Worm (Caenorhabditis elegans) whole organism, L2 larva: ENCODE data around the gene F20G2.2.

Source experiments
- C34F6.9 ChIP-seq: fragments of 150-350 bp; optimal IDR thresholded peaks from 2 replicates; lab custom pipeline; 2014; ENCODE audit warnings: missing biosample characterization, missing genetic modification characterization
- F13H6.1 ChIP-seq: sonication (generic microtip); optimal IDR thresholded peaks from 2 replicates; lab custom pipeline; 2016; ENCODE audit warnings: missing genetic modification characterization, missing compliant biosample characterization
- R02D3.7 ChIP-seq: fragments of 150-350 bp; optimal IDR thresholded peaks from 2 replicates; lab custom pipeline; 2014; ENCODE audit warnings: missing biosample characterization, missing genetic modification characterization
- Y55F3AM.14 ChIP-seq: fragments of 200-800 bp; sonication (Bioruptor generic); optimal IDR thresholded peaks from 2 replicates; lab custom pipeline; 2018; ENCODE audit warnings: mild to moderate bottlenecking, missing genetic modification characterization, missing compliant biosample characterization
- alr-1 ChIP-seq: fragments of 150-350 bp; optimal IDR thresholded peaks from 2 replicates; lab custom pipeline; 2014; ENCODE audit warnings: missing biosample characterization, missing genetic modification characterization
- aly-2 ChIP-seq: fragments of 150-350 bp; optimal IDR thresholded peaks from 2 replicates; lab custom pipeline; 2014; ENCODE audit warnings: missing biosample characterization, missing genetic modification characterization
- ama-1 ChIP-seq: fragments of 150-350 bp; optimal IDR thresholded peaks from 2 replicates; lab custom pipeline; 2018; ENCODE audit warnings: inconsistent platforms
- blmp-1 ChIP-seq: sonication (generic microtip); optimal IDR thresholded peaks from 2 replicates; lab custom pipeline; 2017; ENCODE audit warnings: missing genetic modification characterization, mild to moderate bottlenecking, missing compliant biosample characterization, antibody characterized with exemption, moderate library complexity; ENCODE audit not compliant: insufficient read depth
- ceh-16 ChIP-seq: fragments of 150-350 bp; optimal IDR thresholded peaks from 2 replicates; lab custom pipeline; 2014; ENCODE audit warnings: missing biosample characterization, missing genetic modification characterization
- ceh-82 ChIP-seq: fragments of 150-350 bp; optimal IDR thresholded peaks from 2 replicates; lab custom pipeline; 2014; ENCODE audit warnings: missing biosample characterization, missing genetic modification characterization
- crh-2 ChIP-seq: sonication (generic microtip); optimal IDR thresholded peaks from 2 replicates; lab custom pipeline; 2017; ENCODE audit warnings: missing biosample characterization, missing genetic modification characterization
- egl-27 ChIP-seq: sonication (generic microtip); optimal IDR thresholded peaks from 3 replicates; lab custom pipeline; 2017; ENCODE audit warnings: missing biosample characterization, missing genetic modification reagents, missing genetic modification characterization
- elt-1 ChIP-seq: fragments of 150-350 bp; optimal IDR thresholded peaks from 2 replicates; lab custom pipeline; 2014; ENCODE audit warnings: missing biosample characterization, missing genetic modification characterization
- elt-3 ChIP-seq: sonication (generic microtip); optimal IDR thresholded peaks from 2 replicates; lab custom pipeline; 2017; ENCODE audit warnings: missing biosample characterization, missing genetic modification characterization
- fos-1 ChIP-seq: fragments of 150-350 bp; optimal IDR thresholded peaks from 2 replicates; lab custom pipeline; 2014; ENCODE audit warnings: missing biosample characterization, missing genetic modification characterization
- gmeb-1 ChIP-seq: fragments of 150-350 bp; optimal IDR thresholded peaks from 2 replicates; lab custom pipeline; 2014; ENCODE audit warnings: missing biosample characterization, missing genetic modification characterization
- lin-11 ChIP-seq: fragments of 150-350 bp; sonication (generic microtip); optimal IDR thresholded peaks from 2 replicates; lab custom pipeline; 2014; ENCODE audit warnings: missing biosample characterization, missing genetic modification characterization, inconsistent platforms, mixed read lengths
- lin-13 ChIP-seq: fragments of 150-350 bp; optimal IDR thresholded peaks from 2 replicates; lab custom pipeline; 2014; ENCODE audit warnings: missing biosample characterization, missing genetic modification reagents, missing genetic modification characterization
- lin-39 ChIP-seq: fragments of 150-350 bp; optimal IDR thresholded peaks from 2 replicates; lab custom pipeline; 2014; ENCODE audit warnings: missing biosample characterization, missing genetic modification reagents, missing genetic modification characterization
- lsy-2 ChIP-seq, 2 experiments: fragments of 150-350 bp in 1 of 2; sonication (generic microtip) in 1 of 2; optimal IDR thresholded peaks; 2 replicates each; lab custom pipeline; 2014 to 2017; ENCODE audit warnings: missing biosample characterization in 2 of 2, missing genetic modification characterization in 2 of 2
- mab-5 ChIP-seq: fragments of 150-350 bp; optimal IDR thresholded peaks from 2 replicates; lab custom pipeline; 2014; ENCODE audit warnings: missing biosample characterization, missing genetic modification characterization
- mbf-1 ChIP-seq: sonication (generic microtip); optimal IDR thresholded peaks from 2 replicates; lab custom pipeline; 2017; ENCODE audit warnings: missing biosample characterization, missing genetic modification characterization
- mdl-1 ChIP-seq, 2 experiments: fragments of 150-350 bp in 1 of 2; sonication (generic microtip) in 1 of 2; optimal IDR thresholded peaks; 2 replicates each; lab custom pipeline; 2017; ENCODE audit warnings: missing biosample characterization in 2 of 2, missing genetic modification characterization in 2 of 2
- nhr-12 ChIP-seq: fragments of 150-350 bp; optimal IDR thresholded peaks from 2 replicates; lab custom pipeline; 2014; ENCODE audit warnings: missing biosample characterization, missing genetic modification characterization
- nhr-129 ChIP-seq: fragments of 150-350 bp; optimal IDR thresholded peaks from 2 replicates; lab custom pipeline; 2014; ENCODE audit warnings: missing biosample characterization, missing genetic modification characterization
- nhr-21 ChIP-seq: fragments of 150-350 bp; optimal IDR thresholded peaks from 2 replicates; lab custom pipeline; 2014; ENCODE audit warnings: missing biosample characterization, missing genetic modification characterization
- nhr-23 ChIP-seq: fragments of 150-350 bp; optimal IDR thresholded peaks from 2 replicates; lab custom pipeline; 2014; ENCODE audit warnings: missing biosample characterization, missing genetic modification reagents, missing genetic modification characterization
- nhr-237 ChIP-seq: fragments of 150-350 bp; optimal IDR thresholded peaks from 2 replicates; lab custom pipeline; 2014; ENCODE audit warnings: missing biosample characterization, missing genetic modification characterization
- nhr-25 ChIP-seq: fragments of 150-350 bp; sonication (generic microtip); optimal IDR thresholded peaks from 3 replicates; lab custom pipeline; 2014; ENCODE audit warnings: missing biosample characterization, missing genetic modification characterization
- nhr-6 ChIP-seq: fragments of 150-350 bp; optimal IDR thresholded peaks from 2 replicates; lab custom pipeline; 2014; ENCODE audit warnings: missing biosample characterization, missing genetic modification characterization
- nhr-77 ChIP-seq: fragments of 150-350 bp; optimal IDR thresholded peaks from 2 replicates; lab custom pipeline; 2014; ENCODE audit warnings: missing biosample characterization, missing genetic modification characterization
- sem-4 ChIP-seq: fragments of 150-350 bp; optimal IDR thresholded peaks from 2 replicates; lab custom pipeline; 2014; ENCODE audit warnings: missing biosample characterization, missing genetic modification reagents, missing genetic modification characterization
- skn-1 ChIP-seq: sonication (generic microtip); optimal IDR thresholded peaks from 2 replicates; lab custom pipeline; 2017; ENCODE audit warnings: missing biosample characterization, missing genetic modification characterization
- sma-3 ChIP-seq: sonication (generic microtip); optimal IDR thresholded peaks from 2 replicates; lab custom pipeline; 2016; ENCODE audit warnings: missing genetic modification reagents, missing genetic modification characterization, missing compliant biosample characterization
- sma-9 ChIP-seq, 2 experiments: fragments of 150-350 bp in 1 of 2; sonication (generic microtip) in 1 of 2; optimal IDR thresholded peaks; 2 replicates each; lab custom pipeline; 2014 to 2016; ENCODE audit warnings: missing genetic modification characterization in 2 of 2, mild to moderate bottlenecking in 1 of 2, missing biosample characterization in 1 of 2, missing compliant biosample characterization in 1 of 2, missing genetic modification reagents in 1 of 2, moderate library complexity in 1 of 2
- snpc-4 ChIP-seq: fragments of 150-350 bp; optimal IDR thresholded peaks from 2 replicates; lab custom pipeline; 2014; ENCODE audit warnings: missing biosample characterization, missing genetic modification characterization
- unc-55 ChIP-seq: fragments of 150-350 bp; sonication (generic microtip); optimal IDR thresholded peaks from 3 replicates; lab custom pipeline; 2014; ENCODE audit warnings: missing biosample characterization, missing genetic modification reagents, missing genetic modification characterization
- unc-62 ChIP-seq: fragments of 150-350 bp; optimal IDR thresholded peaks from 2 replicates; lab custom pipeline; 2014; ENCODE audit warnings: missing biosample characterization, missing genetic modification reagents, missing genetic modification characterization
- zag-1 ChIP-seq: fragments of 150-350 bp; optimal IDR thresholded peaks from 2 replicates; lab custom pipeline; 2014; ENCODE audit warnings: missing biosample characterization, missing genetic modification characterization
- ztf-1 ChIP-seq: fragments of 200-800 bp; sonication (Bioruptor generic); conservative IDR thresholded peaks from 2 replicates; pipeline ENCODE4 v1.3.6; 2022; ENCODE audit warnings: missing genetic modification characterization, missing compliant biosample characterization
- ztf-11 ChIP-seq: sonication (generic microtip); optimal IDR thresholded peaks from 2 replicates; lab custom pipeline; 2017; ENCODE audit warnings: missing biosample characterization, missing genetic modification characterization
- ztf-4 ChIP-seq: fragments of 150-350 bp; optimal IDR thresholded peaks from 2 replicates; lab custom pipeline; 2014; ENCODE audit warnings: missing biosample characterization, missing genetic modification characterization

F20G2.2 gene

DNA sequence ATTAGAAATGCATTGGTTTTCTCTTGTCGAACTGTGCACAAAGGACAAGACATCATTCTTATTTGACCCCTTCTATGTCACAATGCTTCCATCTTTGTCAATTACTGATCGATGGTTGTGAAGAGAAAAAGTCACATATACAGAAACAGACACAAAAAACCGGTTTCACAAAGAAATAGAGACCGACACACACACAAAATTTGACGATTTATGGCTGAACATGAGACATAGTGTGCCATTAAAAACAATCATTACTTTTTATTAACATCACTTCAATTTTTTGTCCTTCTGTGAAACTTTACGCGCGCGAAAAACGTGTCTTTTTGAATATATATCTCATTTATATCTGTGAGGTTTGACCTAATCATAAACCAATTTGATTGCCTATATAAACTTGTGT lies 34.3 kb upstream of the F20G2.2 start:
- peak; percentile 88 for TF ChIP-seq nhr-25 (tag; lab: Kevin White, UChicago)
- TF ChIP-seq ama-1 (lab: Kevin White, UChicago) = peak; percentile 12
- TF ChIP-seq ztf-4 (tag; lab: Kevin White, UChicago) = no peak
- TF ChIP-seq nhr-21 (tag; lab: Kevin White, UChicago) = peak; percentile 50
- TF ChIP-seq elt-1 (tag; lab: Kevin White, UChicago) = no peak
- TF ChIP-seq sma-3 (GFP tag; lab: Kevin White, UChicago) = peak; percentile 7
- TF ChIP-seq zag-1 (tag; lab: Kevin White, UChicago) = no peak
- TF ChIP-seq mab-5 (tag; lab: Kevin White, UChicago) = peak; percentile 57
- TF ChIP-seq nhr-129 = peak; percentile 44
- peak; percentile 18 for TF ChIP-seq sem-4 (tag; lab: Kevin White, UChicago)
- TF ChIP-seq ztf-1 = no peak
- TF ChIP-seq lsy-2 (tag; optimal IDR thresholded peaks at IDR 0.05; lab: Kevin White, UChicago) = no peak
- peak; percentile 50 for TF ChIP-seq unc-55 (GFP tag; lab: Kevin White, UChicago)
- TF ChIP-seq, all 48 proteins: peak for 8

DNA sequence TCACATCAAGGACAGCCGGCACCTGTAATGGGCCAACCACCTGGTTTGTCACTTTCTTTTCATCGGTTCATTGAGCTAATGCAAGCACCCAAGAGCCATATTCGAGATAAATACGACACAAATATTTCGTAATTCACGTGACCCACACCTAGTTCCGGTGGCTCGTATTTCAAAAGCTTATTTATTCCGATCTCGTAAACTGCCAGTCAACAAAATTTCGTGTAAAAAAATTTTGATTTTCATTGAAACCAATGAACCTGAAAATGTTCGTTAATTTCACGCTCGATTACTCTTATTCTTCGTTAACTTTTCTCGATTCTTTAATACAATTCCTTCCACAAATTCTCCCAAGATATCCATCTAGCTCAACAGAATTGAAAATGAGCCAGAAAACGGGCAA lies 33.9 kb upstream of the F20G2.2 start:
- TF ChIP-seq alr-1 (tag; lab: Kevin White, UChicago) (no peak), elt-1 (tag; lab: Kevin White, UChicago) (no peak), ama-1 (lab: Kevin White, UChicago) (no peak), mdl-1 (tag; optimal IDR thresholded peaks at IDR 0.05; lab: Kevin White, UChicago) (no peak), sma-3 (GFP tag; lab: Kevin White, UChicago) (no peak), lin-13 (GFP tag; lab: Kevin White, UChicago) (no peak), R02D3.7 (tag; lab: Kevin White, UChicago) (no peak), mbf-1 (tag; lab: Kevin White, UChicago) (no peak), lin-39 (no peak), nhr-12 (tag; lab: Kevin White, UChicago) (no peak), ceh-82 (tag; lab: Kevin White, UChicago) (no peak), nhr-129 (no peak), unc-62 (GFP tag; lab: Kevin White, UChicago) (no peak)

DNA sequence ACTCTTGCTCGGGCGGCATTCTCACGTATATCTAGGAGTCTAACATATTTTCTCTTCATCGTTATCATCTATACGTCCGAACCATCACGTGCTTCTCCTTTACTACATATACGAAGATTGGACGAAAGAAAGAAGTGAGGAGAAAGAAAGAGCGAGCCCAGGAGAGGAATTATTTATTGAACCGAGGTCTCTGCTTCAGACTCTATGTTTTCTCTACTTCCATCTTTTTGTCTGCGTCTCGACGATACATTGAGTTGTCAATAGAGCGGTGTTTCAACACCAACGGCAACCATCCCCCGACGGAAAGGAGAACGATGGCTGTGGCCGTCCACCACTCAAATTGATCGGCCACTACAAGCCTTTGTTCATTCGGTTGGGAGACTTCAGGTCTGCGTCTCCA lies 33.2 kb upstream of the F20G2.2 start:
- peak; percentile 70 for TF ChIP-seq mab-5 (tag; lab: Kevin White, UChicago)
- peak; percentile 88 for TF ChIP-seq sma-9 (GFP tag; optimal IDR thresholded peaks at IDR 0.05; lab: Kevin White, UChicago)
- TF ChIP-seq sma-9 (tag; optimal IDR thresholded peaks at IDR 0.05; lab: Kevin White, UChicago) = no peak
- TF ChIP-seq zag-1 (tag; lab: Kevin White, UChicago) = peak; percentile 72
- TF ChIP-seq ama-1 (lab: Kevin White, UChicago) = peak; percentile 67
- peak; percentile 49 for TF ChIP-seq Y55F3AM.14 (GFP tag; lab: Kevin White, UChicago)
- TF ChIP-seq gmeb-1 (tag; lab: Kevin White, UChicago) = peak; percentile 68
- no peak for TF ChIP-seq nhr-23
- TF ChIP-seq nhr-12 (tag; lab: Kevin White, UChicago) = no peak
- TF ChIP-seq nhr-6 (tag; lab: Kevin White, UChicago) = no peak
- peak; percentile 69 for TF ChIP-seq skn-1 (tag; lab: Kevin White, UChicago)
- peak; percentile 93 for TF ChIP-seq F13H6.1 (tag; lab: Kevin White, UChicago)
- peak; percentile 58 for TF ChIP-seq sma-3 (GFP tag; lab: Kevin White, UChicago)
- TF ChIP-seq ceh-16 (tag; lab: Kevin White, UChicago) = peak; percentile 23
- peak; percentile 92 for TF ChIP-seq C34F6.9 (tag; lab: Kevin White, UChicago)
- TF ChIP-seq mdl-1 (tag; optimal IDR thresholded peaks at IDR 0.05; lab: Kevin White, UChicago) = peak; percentile 71 to 80
- TF ChIP-seq sem-4 (tag; lab: Kevin White, UChicago) = peak; percentile 56
- peak; percentile 81 for TF ChIP-seq snpc-4 (tag; lab: Kevin White, UChicago)
- TF ChIP-seq nhr-25 (tag; lab: Kevin White, UChicago) = peak; percentile 74
- peak; percentile 41 for TF ChIP-seq blmp-1 (tag; lab: Kevin White, UChicago)
- TF ChIP-seq ztf-11 (tag; lab: Kevin White, UChicago) = no peak
- peak; percentile 70 for TF ChIP-seq alr-1 (tag; lab: Kevin White, UChicago)
- no peak for TF ChIP-seq ceh-82 (tag; lab: Kevin White, UChicago)
- no peak for TF ChIP-seq aly-2 (tag; lab: Kevin White, UChicago)
- TF ChIP-seq ztf-4 (tag; lab: Kevin White, UChicago) = peak; percentile 88
- TF ChIP-seq lin-13 (GFP tag; lab: Kevin White, UChicago) = peak; percentile 90
- peak; percentile 74 for TF ChIP-seq nhr-21 (tag; lab: Kevin White, UChicago)
- no peak for TF ChIP-seq nhr-237 (tag; lab: Kevin White, UChicago)
- TF ChIP-seq crh-2 = peak; percentile 87
- no peak for TF ChIP-seq lin-39
- TF ChIP-seq egl-27 (tag; lab: Kevin White, UChicago) = peak; percentile 61
- TF ChIP-seq unc-55 (GFP tag; lab: Kevin White, UChicago) = peak; percentile 96
- TF ChIP-seq lsy-2 (tag; optimal IDR thresholded peaks at IDR 0.05; lab: Kevin White, UChicago) = peak; percentile 44 to 87
- TF ChIP-seq fos-1 (tag; lab: Kevin White, UChicago) = peak; percentile 88
- TF ChIP-seq nhr-129 = peak; percentile 97
- no peak for TF ChIP-seq elt-3 (tag; lab: Kevin White, UChicago)
- TF ChIP-seq lin-11 (tag; lab: Kevin White, UChicago) = peak; percentile 78
- no peak for TF ChIP-seq nhr-77 (tag; lab: Kevin White, UChicago)
